Fruit fly (Drosophila melanogaster): ENCODE measurements around the gene Ptx1.

Ptx1 gene

dm6 chr3R:30876136-30876683 lies 36.3 kb upstream of the Ptx1 start, which contains the start of gene CG15546 (continued):
- no peak for TF ChIP-seq achi (GFP tag; optimal IDR thresholded peaks at IDR 0.05)
- no peak for TF ChIP-seq Lpt (GFP tag; optimal IDR thresholded peaks at IDR 0.05)
- TF ChIP-seq CG16779 (tag; optimal IDR thresholded peaks at IDR 0.05): no peak
- no peak for TF ChIP-seq dac (GFP tag; optimal IDR thresholded peaks at IDR 0.05)

- TF ChIP-seq Met (GFP tag; optimal IDR thresholded peaks at IDR 0.05) (no peak), cyc (GFP tag; optimal IDR thresholded peaks at IDR 0.05) (no peak), Blimp-1 (GFP tag; optimal IDR thresholded peaks at IDR 0.05) (no peak), salr (GFP tag; optimal IDR thresholded peaks at IDR 0.05) (no peak), CG11294 (GFP tag; IDR thresholded peaks at IDR 0.05) (no peak), Smox (GFP tag; optimal IDR thresholded peaks at IDR 0.05) (no peak)
Measured at dm6 chr3R:30878105-30878504, 34.4 kb upstream of the Ptx1 start.

- TF ChIP-seq Gug (GFP tag; IDR thresholded peaks at IDR 0.05) (no peak), CG8632 (GFP tag; optimal IDR thresholded peaks at IDR 0.05) (no peak), CG15336 (GFP tag; IDR thresholded peaks at IDR 0.05) (no peak), CG11762 (GFP tag; optimal IDR thresholded peaks at IDR 0.05; ENCODE audit: insufficient read depth) (no peak), Eip93F (GFP tag; optimal IDR thresholded peaks at IDR 0.05) (no peak), acj6 (GFP tag; optimal IDR thresholded peaks at IDR 0.05) (no peak), salr (GFP tag; optimal IDR thresholded peaks at IDR 0.05) (no peak), fkh (GFP tag; optimal IDR thresholded peaks at IDR 0.05) (no peak), dsx (GFP tag; optimal IDR thresholded peaks at IDR 0.05; ENCODE audit: poor library complexity, severe bottlenecking) (no peak)
Measured at dm6 chr3R:30880024-30880423, 32.5 kb upstream of the Ptx1 start.

dm6 chr3R:30880894-30881293 lies 31.7 kb upstream of the Ptx1 start, which contains the start of gene CG12071:
Gene CG12071 (minus strand): TSS chr3R:30881027.
- TF ChIP-seq CG4318 (GFP tag; optimal IDR thresholded peaks at IDR 0.05): no peak
- TF ChIP-seq Eip93F (GFP tag; optimal IDR thresholded peaks at IDR 0.05): no peak
- TF ChIP-seq achi (GFP tag; optimal IDR thresholded peaks at IDR 0.05): no peak

- TF ChIP-seq Sox102F (GFP tag; optimal IDR thresholded peaks at IDR 0.05) (no peak), CG8119 (GFP tag; IDR thresholded peaks at IDR 0.05) (no peak), CG10631 (GFP tag; optimal IDR thresholded peaks at IDR 0.05) (no peak), CG3032 (tag; optimal IDR thresholded peaks at IDR 0.05) (no peak), CG15336 (GFP tag; IDR thresholded peaks at IDR 0.05) (no peak), CG8632 (GFP tag; optimal IDR thresholded peaks at IDR 0.05) (no peak), fd59A (GFP tag; optimal IDR thresholded peaks at IDR 0.05) (no peak), CG3919 (GFP tag; optimal IDR thresholded peaks at IDR 0.05) (no peak), CG11762 (GFP tag; optimal IDR thresholded peaks at IDR 0.05; ENCODE audit: insufficient read depth) (no peak), CG4318 (GFP tag; optimal IDR thresholded peaks at IDR 0.05) (no peak), topi (GFP tag; optimal IDR thresholded peaks at IDR 0.05) (no peak), lz (GFP tag; optimal IDR thresholded peaks at IDR 0.05) (no peak), Eip78C (GFP tag) (no peak), vri (GFP tag; optimal IDR thresholded peaks at IDR 0.05) (no peak), CG11902 (GFP tag; optimal IDR thresholded peaks at IDR 0.05) (no peak), CG34406 (GFP tag; optimal IDR thresholded peaks at IDR 0.05) (no peak), pdm3 (GFP tag; optimal IDR thresholded peaks at IDR 0.05) (no peak), Met (GFP tag; optimal IDR thresholded peaks at IDR 0.05) (no peak)
Measured at dm6 chr3R:30883403-30883802, 29.2 kb upstream of the Ptx1 start, which contains the start of gene CG15547. Gene CG15547 (minus strand): TSS chr3R:30883503.

- TF ChIP-seq spab (GFP tag; optimal IDR thresholded peaks at IDR 0.05) (no peak), CG6854 (GFP tag; optimal IDR thresholded peaks at IDR 0.05) (no peak), CG34406 (GFP tag; optimal IDR thresholded peaks at IDR 0.05) (no peak), CG6792 (GFP tag; optimal IDR thresholded peaks at IDR 0.05) (no peak), Eip93F (GFP tag; optimal IDR thresholded peaks at IDR 0.05) (no peak), Ets96B (tag; optimal IDR thresholded peaks at IDR 0.05) (no peak), svp (GFP tag) (peak; percentile 43)
Measured at dm6 chr3R:30886850-30887249, 25.7 kb upstream of the Ptx1 start.
